Fruit fly (Drosophila melanogaster): ENCODE measurements around the gene X11Lbeta.
A peak's percentile ranks its signal among the peaks of the same experiment; 100 is the strongest.

X11Lbeta gene

DNA sequence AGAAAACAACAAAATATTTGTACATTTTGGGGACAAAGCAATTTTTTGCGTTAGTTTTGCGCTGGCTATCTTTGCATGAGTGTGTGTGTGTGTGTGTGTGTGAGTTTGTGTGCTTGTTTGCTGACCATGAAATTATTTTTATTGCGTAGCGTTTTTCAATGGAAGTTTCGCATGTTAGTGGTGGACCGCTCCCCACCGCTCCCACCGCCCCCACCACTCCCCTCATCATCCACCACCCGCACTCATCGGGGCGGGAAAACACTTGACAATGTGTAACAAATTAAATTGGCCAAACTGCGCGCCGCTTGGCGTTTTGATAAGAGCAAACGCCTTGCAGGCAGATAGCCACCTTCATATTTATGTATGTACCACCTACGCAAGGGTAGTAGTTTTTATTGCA lies 91.7 kb downstream of the X11Lbeta start (continued):
- peak; percentile 0 for TF ChIP-seq CG15514 (GFP tag; optimal IDR thresholded peaks at IDR 0.05)
- no peak for TF ChIP-seq CG16863 (GFP tag; optimal IDR thresholded peaks at IDR 0.05)
- TF ChIP-seq fru (optimal IDR thresholded peaks at IDR 0.05), result no peak
- no peak for TF ChIP-seq Sox102F (GFP tag; optimal IDR thresholded peaks at IDR 0.05)
- no peak for TF ChIP-seq zen (tag; optimal IDR thresholded peaks at IDR 0.05)
- peak; percentile 32; the same call in 1 of the 2 replicates for TF ChIP-seq CG9932 (GFP tag; IDR thresholded peaks at IDR 0.05)
- TF ChIP-seq sens-2 (GFP tag; IDR thresholded peaks at IDR 0.05), result no peak
- 0 out of 2 replicates have a peak, but pooled peaks have one; percentile 9 for TF ChIP-seq Ptx1 (GFP tag; IDR thresholded peaks at IDR 0.05)
- no peak for TF ChIP-seq Side (GFP tag; optimal IDR thresholded peaks at IDR 0.05)
- TF ChIP-seq CG7271 (tag; optimal IDR thresholded peaks at IDR 0.05), result no peak
- peak; percentile 3 for TF ChIP-seq CG18599 (GFP tag; optimal IDR thresholded peaks at IDR 0.05)
- TF ChIP-seq CG30431 (GFP tag; optimal IDR thresholded peaks at IDR 0.05), result no peak
- TF ChIP-seq CG17802 (tag; optimal IDR thresholded peaks at IDR 0.05), result no peak
- no peak for TF ChIP-seq Blimp-1 (GFP tag; optimal IDR thresholded peaks at IDR 0.05)
- TF ChIP-seq Doc3 (GFP tag; IDR thresholded peaks at IDR 0.05; ENCODE audit: partially characterized antibody), result no peak
- TF ChIP-seq al (GFP tag; IDR thresholded peaks at IDR 0.05), result no peak
- no peak for TF ChIP-seq CG31441 (GFP tag; IDR thresholded peaks at IDR 0.05)
- TF ChIP-seq jumu (GFP tag; optimal IDR thresholded peaks at IDR 0.05), result no peak
- TF ChIP-seq klu (GFP tag; IDR thresholded peaks at IDR 0.05), result 0 out of 2 replicates have a peak, but pooled peaks have one; percentile 29
- no peak for TF ChIP-seq Opbp (GFP tag; IDR thresholded peaks at IDR 0.05; ENCODE audit: partially characterized antibody)
- no peak for TF ChIP-seq br (optimal IDR thresholded peaks at IDR 0.05)
- TF ChIP-seq CG34376 (GFP tag; optimal IDR thresholded peaks at IDR 0.05), result no peak
- 0 out of 2 replicates have a peak, but pooled peaks have one; percentile 15 for TF ChIP-seq Rfx (GFP tag; IDR thresholded peaks at IDR 0.05)
- no peak for TF ChIP-seq usp (GFP tag; optimal IDR thresholded peaks at IDR 0.05)
- no peak for TF ChIP-seq lilli (GFP tag; optimal IDR thresholded peaks at IDR 0.05)
- peak; percentile 88 for TF ChIP-seq crol (GFP tag; IDR thresholded peaks at IDR 0.05)
- no peak for TF ChIP-seq CG11723 (GFP tag; optimal IDR thresholded peaks at IDR 0.05)
- TF ChIP-seq Eip74EF (GFP tag; optimal IDR thresholded peaks at IDR 0.05), result no peak
- 0 out of 2 replicates have a peak, but pooled peaks have one; percentile 21 for TF ChIP-seq CG14014 (GFP tag; IDR thresholded peaks at IDR 0.05)
- TF ChIP-seq CG10543 (GFP tag; optimal IDR thresholded peaks at IDR 0.05), result peak; percentile 39
- no peak for TF ChIP-seq CG12155 (GFP tag; optimal IDR thresholded peaks at IDR 0.05)
- no peak for TF ChIP-seq CG14050 (GFP tag; IDR thresholded peaks at IDR 0.05)
- peak; percentile 68 for TF ChIP-seq sug (tag; optimal IDR thresholded peaks at IDR 0.05)
- TF ChIP-seq ttk (GFP tag; IDR thresholded peaks at IDR 0.05), result no peak
- TF ChIP-seq Asciz (GFP tag; optimal IDR thresholded peaks at IDR 0.05), result no peak
- no peak for TF ChIP-seq CG4404 (GFP tag; IDR thresholded peaks at IDR 0.05)
- TF ChIP-seq MTF-1 (GFP tag; optimal IDR thresholded peaks at IDR 0.05; ENCODE audit: borderline replicate concordance), result no peak
- no peak for TF ChIP-seq CG17568 (GFP tag; optimal IDR thresholded peaks at IDR 0.05)
- TF ChIP-seq CG12769 (tag; optimal IDR thresholded peaks at IDR 0.05), result peak; percentile 46
- TF ChIP-seq CG12942 (GFP tag; optimal IDR thresholded peaks at IDR 0.05), result no peak
- no peak for TF ChIP-seq Awh (GFP tag; IDR thresholded peaks at IDR 0.05)
- peak; percentile 16 for TF ChIP-seq cwo (GFP tag; optimal IDR thresholded peaks at IDR 0.05)
- TF ChIP-seq en (GFP tag; optimal IDR thresholded peaks at IDR 0.05), result no peak
- peak; percentile 84 for TF ChIP-seq rib (GFP tag; IDR thresholded peaks at IDR 0.05)
- TF ChIP-seq CG8290 (GFP tag; optimal IDR thresholded peaks at IDR 0.05), result no peak
- TF ChIP-seq CG8290 (tag; optimal IDR thresholded peaks at IDR 0.05), result peak in 1 of 2 experiments; percentile 38
- TF ChIP-seq CG4707 (GFP tag; optimal IDR thresholded peaks at IDR 0.05), result no peak
- TF ChIP-seq CG11695 (GFP tag; IDR thresholded peaks at IDR 0.05), result no peak
- TF ChIP-seq Stat92E (GFP tag; optimal IDR thresholded peaks at IDR 0.05), result no peak
- TF ChIP-seq Hand (GFP tag; optimal IDR thresholded peaks at IDR 0.05), result no peak
- no peak for TF ChIP-seq nmo (GFP tag; optimal IDR thresholded peaks at IDR 0.05)
